Fruit fly (Drosophila melanogaster) whole organism, embryonic: Measurements from ENCODE around the gene Bdp1.

ENCODE experiments used
- Antp ChIP-seq: fragments of 200-800 bp; sonication (Bioruptor generic); optimal IDR thresholded peaks from 3 replicates; lab custom pipeline; 2016; ENCODE audit warnings: missing biosample characterization, missing genetic modification characterization
- Bdp1 ChIP-seq: fragments of 200-800 bp; sonication (Bioruptor generic); optimal IDR thresholded peaks from 3 replicates; lab custom pipeline; 2016; ENCODE audit warnings: missing biosample characterization, missing genetic modification characterization
- Bgb ChIP-seq: fragments of 200-800 bp; sonication (Bioruptor generic); IDR thresholded peaks from 2 replicates; pipeline ENCODE4 v1.3.6; 2022; ENCODE audit warnings: missing biosample characterization, missing genetic modification characterization; ENCODE audit not compliant: partially characterized antibody
- Blimp-1 ChIP-seq: fragments of 200-800 bp; sonication (Bioruptor generic); optimal IDR thresholded peaks from 3 replicates; lab custom pipeline; 2018; ENCODE audit warnings: missing biosample characterization, missing genetic modification characterization, mild to moderate bottlenecking, moderate library complexity, missing genetic modification reagents
- CG10147 ChIP-seq: fragments of 200-800 bp; sonication (Bioruptor generic); optimal IDR thresholded peaks from 2 replicates; lab custom pipeline; 2019; ENCODE audit warnings: missing biosample characterization, mild to moderate bottlenecking, missing genetic modification characterization, moderate library complexity
- CG10431 ChIP-seq: fragments of 200-800 bp; sonication (Bioruptor generic); optimal IDR thresholded peaks from 3 replicates; lab custom pipeline; 2018; ENCODE audit warnings: missing biosample characterization, mild to moderate bottlenecking, missing genetic modification characterization
- CG11247 ChIP-seq: fragments of 200-800 bp; sonication (Bioruptor generic); IDR thresholded peaks from 2 replicates; pipeline ENCODE4 v1.3.6; 2022; ENCODE audit warnings: missing biosample characterization, missing genetic modification characterization
- CG11398 ChIP-seq: fragments of 200-800 bp; sonication (Bioruptor generic); optimal IDR thresholded peaks from 2 replicates; lab custom pipeline; 2016; ENCODE audit warnings: missing biosample characterization, missing genetic modification characterization
- CG11723 ChIP-seq: fragments of 200-800 bp; sonication (Bioruptor generic); optimal IDR thresholded peaks from 2 replicates; lab custom pipeline; 2017; ENCODE audit warnings: missing biosample characterization, mild to moderate bottlenecking, missing genetic modification characterization
- CG18262 ChIP-seq: fragments of 200-800 bp; optimal IDR thresholded peaks from 3 replicates; lab custom pipeline; 2019; ENCODE audit warnings: missing biosample characterization, mild to moderate bottlenecking, missing genetic modification characterization, moderate library complexity
- CG1832 ChIP-seq: fragments of 200-800 bp; sonication (Bioruptor generic); optimal IDR thresholded peaks from 2 replicates; lab custom pipeline; 2017; ENCODE audit warnings: missing biosample characterization, mild to moderate bottlenecking, missing genetic modification characterization, inconsistent platforms
- CG18599 ChIP-seq: fragments of 200-800 bp; sonication (Bioruptor generic); optimal IDR thresholded peaks from 3 replicates; lab custom pipeline; 2017; ENCODE audit warnings: missing biosample characterization, missing genetic modification characterization, mild to moderate bottlenecking, moderate library complexity, missing genetic modification reagents
- CG2889 ChIP-seq: fragments of 200-800 bp; sonication (Bioruptor generic); IDR thresholded peaks from 3 replicates; pipeline ENCODE4 v1.3.6; 2022; ENCODE audit warnings: missing biosample characterization, missing genetic modification characterization
- CG32767 ChIP-seq: fragments of 200-800 bp; sonication (Bioruptor generic); IDR thresholded peaks from 2 replicates; pipeline ENCODE4 v1.3.6; 2022; ENCODE audit warnings: missing biosample characterization, missing genetic modification characterization
- CG4282 ChIP-seq: fragments of 200-800 bp; sonication (Bioruptor generic); optimal IDR thresholded peaks from 2 replicates; lab custom pipeline; 2016; ENCODE audit warnings: missing biosample characterization, missing genetic modification characterization
- CG4360 ChIP-seq: fragments of 200-800 bp; sonication (Bioruptor generic); IDR thresholded peaks from 2 replicates; pipeline ENCODE4 v1.3.6; 2022; ENCODE audit warnings: missing biosample characterization, missing genetic modification characterization
- CG4404 ChIP-seq: fragments of 200-800 bp; sonication (Bioruptor generic); IDR thresholded peaks from 2 replicates; pipeline ENCODE4 v1.3.6; 2022; ENCODE audit warnings: missing biosample characterization, missing genetic modification characterization
- CG4707 ChIP-seq: fragments of 200-800 bp; sonication (Bioruptor generic); optimal IDR thresholded peaks from 2 replicates; lab custom pipeline; 2018; ENCODE audit warnings: missing biosample characterization, mild to moderate bottlenecking, missing genetic modification characterization, moderate library complexity
- CG7271 ChIP-seq: fragments of 200-800 bp; sonication (Bioruptor generic); optimal IDR thresholded peaks from 2 replicates; lab custom pipeline; 2018; ENCODE audit warnings: missing biosample characterization, mild to moderate bottlenecking, missing genetic modification characterization, moderate library complexity
- CG9876 ChIP-seq: fragments of 200-800 bp; sonication (Bioruptor generic); optimal IDR thresholded peaks from 2 replicates; lab custom pipeline; 2016; ENCODE audit warnings: missing biosample characterization, missing genetic modification characterization
- CrebB ChIP-seq: fragments of 200-800 bp; sonication (Bioruptor generic); optimal IDR thresholded peaks from 3 replicates; lab custom pipeline; 2018; ENCODE audit warnings: missing biosample characterization, mild to moderate bottlenecking, missing genetic modification characterization
- Doc3 ChIP-seq: fragments of 200-800 bp; sonication (Bioruptor generic); IDR thresholded peaks from 3 replicates; pipeline ENCODE4 v1.3.6; 2022; ENCODE audit warnings: missing biosample characterization, missing genetic modification characterization; ENCODE audit not compliant: partially characterized antibody
- Gug ChIP-seq: fragments of 200-800 bp; sonication (Bioruptor generic); IDR thresholded peaks from 4 replicates; pipeline ENCODE4 v1.3.6; 2022; ENCODE audit warnings: missing biosample characterization, missing genetic modification characterization
- Hr51 ChIP-seq, 2 experiments: fragments of 200-800 bp; sonication (Bioruptor generic); optimal IDR thresholded peaks; 2 replicates in 1 of 2; 3 replicates in 1 of 2; lab custom pipeline; 2016 to 2018; ENCODE audit warnings: missing biosample characterization in 2 of 2, missing genetic modification characterization in 2 of 2, mild to moderate bottlenecking in 1 of 2, moderate library complexity in 1 of 2
- Hr78 ChIP-seq, 2 experiments: fragments of 200-800 bp in 1 of 2; fragments of >200 bp in 1 of 2; sonication (Bioruptor generic) in 1 of 2; optimal IDR thresholded peaks; 2 replicates each; lab custom pipeline; 2017 to 2019; ENCODE audit warnings: missing biosample characterization in 2 of 2, missing genetic modification characterization in 2 of 2, mild to moderate bottlenecking in 1 of 2, moderate library complexity in 1 of 2
- Lhr ChIP-seq: fragments of 200-800 bp; sonication (Bioruptor generic); optimal IDR thresholded peaks from 3 replicates; lab custom pipeline; 2017; ENCODE audit warnings: mild to moderate bottlenecking, missing biosample characterization, missing genetic modification reagents, missing genetic modification characterization
- MTF-1 ChIP-seq: fragments of 200-800 bp; sonication (Bioruptor generic); optimal IDR thresholded peaks from 2 replicates; lab custom pipeline; 2018; ENCODE audit warnings: missing biosample characterization, mild to moderate bottlenecking, missing genetic modification characterization, borderline replicate concordance
- Myb ChIP-seq: fragments of 200-800 bp; sonication (Bioruptor generic); optimal IDR thresholded peaks from 2 replicates; lab custom pipeline; 2016; ENCODE audit warnings: missing biosample characterization, missing genetic modification characterization
- Nf-YB ChIP-seq: fragments of 200-800 bp; sonication (Bioruptor generic); optimal IDR thresholded peaks from 3 replicates; lab custom pipeline; 2019; ENCODE audit warnings: missing biosample characterization, mild to moderate bottlenecking, missing genetic modification characterization, moderate library complexity
- Ravus ChIP-seq: fragments of 200-800 bp; sonication (Bioruptor generic); IDR thresholded peaks from 2 replicates; pipeline ENCODE4 v1.3.6; 2022; ENCODE audit warnings: missing biosample characterization, missing genetic modification characterization
- Rfx ChIP-seq: fragments of 200-800 bp; sonication (Bioruptor generic); IDR thresholded peaks from 2 replicates; pipeline ENCODE4 v1.3.6; 2022; ENCODE audit warnings: missing biosample characterization, missing genetic modification characterization
- Side ChIP-seq: fragments of 200-800 bp; sonication (Bioruptor generic); optimal IDR thresholded peaks from 2 replicates; lab custom pipeline; 2016; ENCODE audit warnings: missing biosample characterization, missing genetic modification characterization
- Taf1 ChIP-seq: fragments of 200-800 bp; sonication (Bioruptor generic); IDR thresholded peaks from 2 replicates; pipeline ENCODE4 v1.3.6; 2022; ENCODE audit warnings: missing biosample characterization, missing genetic modification characterization
- Trl ChIP-seq, 3 experiments: fragments of >200 bp in 2 of 3; fragments of 200-800 bp in 1 of 3; sonication (Bioruptor generic) in 1 of 3; optimal IDR thresholded peaks; 2 replicates in 1 of 3; 3 replicates in 2 of 3; lab custom pipeline; 2016 to 2017; ENCODE audit warnings: missing biosample characterization in 1 of 3, missing genetic modification characterization in 1 of 3
- amos ChIP-seq: fragments of 200-800 bp; sonication (Bioruptor generic); IDR thresholded peaks from 2 replicates; pipeline ENCODE4 v1.3.6; 2022; ENCODE audit warnings: missing biosample characterization, missing genetic modification characterization; ENCODE audit not compliant: partially characterized antibody
- az2 ChIP-seq: fragments of 200-800 bp; sonication (Bioruptor generic); optimal IDR thresholded peaks from 3 replicates; lab custom pipeline; 2016; ENCODE audit warnings: missing biosample characterization, missing genetic modification characterization
- ewg ChIP-seq: fragments of 200-800 bp; sonication (Bioruptor generic); optimal IDR thresholded peaks from 3 replicates; lab custom pipeline; 2017; ENCODE audit warnings: mild to moderate bottlenecking, missing biosample characterization, missing genetic modification reagents, missing genetic modification characterization
- fd96Cb ChIP-seq: fragments of 200-800 bp; sonication (Bioruptor generic); optimal IDR thresholded peaks from 2 replicates; lab custom pipeline; 2018; ENCODE audit warnings: missing biosample characterization, mild to moderate bottlenecking, missing genetic modification characterization, moderate library complexity
- gcm2 ChIP-seq: fragments of 200-800 bp; sonication (Bioruptor generic); optimal IDR thresholded peaks from 2 replicates; lab custom pipeline; 2016; ENCODE audit warnings: missing biosample characterization, missing genetic modification characterization
- gem ChIP-seq: fragments of 200-800 bp; sonication (Bioruptor generic); optimal IDR thresholded peaks from 2 replicates; lab custom pipeline; 2019; ENCODE audit warnings: missing biosample characterization, mild to moderate bottlenecking, missing genetic modification characterization, moderate library complexity
- gsb-n ChIP-seq: fragments of 200-800 bp; sonication (Bioruptor generic); optimal IDR thresholded peaks from 3 replicates; lab custom pipeline; 2018; ENCODE audit warnings: missing biosample characterization, mild to moderate bottlenecking, missing genetic modification characterization
- hb ChIP-seq: fragments of 200-800 bp; sonication (Bioruptor generic); IDR thresholded peaks from 3 replicates; pipeline ENCODE4 v1.3.6; 2022; ENCODE audit warnings: missing biosample characterization, missing genetic modification characterization; ENCODE audit not compliant: partially characterized antibody
- pum ChIP-seq: fragments of 200-800 bp; sonication (Bioruptor generic); optimal IDR thresholded peaks from 2 replicates; lab custom pipeline; 2016; ENCODE audit warnings: missing biosample characterization, missing genetic modification characterization
- ranshi ChIP-seq: fragments of 200-800 bp; sonication (Bioruptor generic); IDR thresholded peaks from 2 replicates; pipeline ENCODE4 v1.3.6; 2022; ENCODE audit warnings: missing biosample characterization, missing genetic modification characterization
- stwl ChIP-seq: fragments of 200-800 bp; sonication (Bioruptor generic); optimal IDR thresholded peaks from 3 replicates; lab custom pipeline; 2018; ENCODE audit warnings: missing biosample characterization, mild to moderate bottlenecking, missing genetic modification characterization, moderate library complexity
- tll ChIP-seq, 2 experiments: fragments of 200-800 bp in 1 of 2; fragments of >200 bp in 1 of 2; sonication (Bioruptor generic) in 1 of 2; optimal IDR thresholded peaks; 2 replicates each; lab custom pipeline; 2017 to 2019; ENCODE audit warnings: missing biosample characterization in 2 of 2, missing genetic modification characterization in 2 of 2, mild to moderate bottlenecking in 1 of 2, moderate library complexity in 1 of 2
- usp ChIP-seq: fragments of >200 bp; optimal IDR thresholded peaks from 2 replicates; lab custom pipeline; 2017; ENCODE audit warnings: missing biosample characterization, missing genetic modification characterization
- wdn ChIP-seq: fragments of 200-800 bp; sonication (Bioruptor generic); IDR thresholded peaks from 2 replicates; pipeline ENCODE4 v1.3.6; 2022; ENCODE audit warnings: missing biosample characterization, missing genetic modification characterization

Bdp1 gene

DNA sequence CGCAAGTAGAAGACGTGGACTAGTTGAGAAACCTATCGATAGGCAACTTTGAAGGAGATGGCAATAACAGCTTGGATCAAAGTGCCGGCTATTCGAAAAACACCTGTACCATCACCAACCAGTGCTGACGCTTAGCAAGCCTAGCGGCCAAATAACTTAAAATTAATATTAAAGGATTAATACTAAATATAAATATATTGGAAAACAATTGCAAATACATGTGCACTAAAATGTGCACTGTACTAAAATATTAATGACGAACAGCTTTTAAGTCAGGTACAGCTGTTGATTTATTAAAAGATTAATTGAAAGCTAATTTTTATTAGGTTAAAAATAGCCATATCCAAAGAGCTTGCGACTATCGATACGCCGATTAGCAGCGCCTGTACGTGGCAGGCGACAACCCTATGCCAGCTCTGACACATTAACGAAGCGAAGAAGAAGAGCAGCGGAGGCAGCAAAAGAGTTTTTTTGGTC lies 4.8 kb upstream of the Bdp1 start, which contains the start of the genes CG9302 and beta'COP (continued):
- TF ChIP-seq tll (GFP tag; optimal IDR thresholded peaks at IDR 0.05; lab: Kevin White, UChicago): peak in 1 of 2 experiments; percentile 3
- TF ChIP-seq gcm2: no peak
- peak in 1 of 2 experiments; percentile 38 for TF ChIP-seq Hr51 (GFP tag; optimal IDR thresholded peaks at IDR 0.05; lab: Kevin White, UChicago)
- TF ChIP-seq Bdp1 (GFP tag; lab: Kevin White, UChicago): peak; percentile 69
- TF ChIP-seq CG32767 (GFP tag; lab: Robert Waterston, UW): 0 out of 2 replicates have a peak, but pooled peaks have one; percentile 39
- no peak for TF ChIP-seq CG2889 (GFP tag; lab: Robert Waterston, UW)
- TF ChIP-seq gsb-n (tag; lab: Kevin White, UChicago): no peak
- 0 out of 3 replicates have a peak, but pooled peaks have one; percentile 21 for TF ChIP-seq hb (GFP tag; lab: Robert Waterston, UW)
- peak; percentile 47 for TF ChIP-seq ewg (GFP tag; lab: Kevin White, UChicago)
- TF ChIP-seq pum: peak; percentile 47
- TF ChIP-seq gem: peak; percentile 83
- no peak for TF ChIP-seq usp
- TF ChIP-seq Nf-YB (GFP tag; lab: Kevin White, UChicago): no peak
- 0 out of 2 replicates have a peak, but pooled peaks have one; percentile 24 for TF ChIP-seq Taf1
- TF ChIP-seq CG11398 (GFP tag; lab: Kevin White, UChicago): no peak
- peak; percentile 57 for TF ChIP-seq Doc3 (GFP tag; lab: Robert Waterston, UW)
- TF ChIP-seq wdn (GFP tag; lab: Robert Waterston, UW): no peak; the same call in 1 of the 2 replicates
- TF ChIP-seq az2 (GFP tag; lab: Kevin White, UChicago): peak; percentile 71
- no peak for TF ChIP-seq CG11723 (GFP tag; lab: Kevin White, UChicago)
- TF ChIP-seq fd96Cb (tag; lab: Kevin White, UChicago): peak; percentile 51
- no peak for TF ChIP-seq Ravus
- no peak for TF ChIP-seq Hr78 (GFP tag; optimal IDR thresholded peaks at IDR 0.05; lab: Kevin White, UChicago)
- peak; percentile 78 for TF ChIP-seq CG10147 (GFP tag; lab: Kevin White, UChicago)
- TF ChIP-seq CG7271 (tag; lab: Kevin White, UChicago): no peak
- TF ChIP-seq CG4404 (GFP tag; lab: Robert Waterston, UW): peak; percentile 72
- no peak for TF ChIP-seq CG1832 (GFP tag; lab: Kevin White, UChicago)
- TF ChIP-seq Myb: no peak
- TF ChIP-seq amos (GFP tag; lab: Robert Waterston, UW): peak; percentile 63
- TF ChIP-seq MTF-1 (GFP tag; lab: Kevin White, UChicago): no peak
- peak; percentile 74 for TF ChIP-seq CG18262
- no peak for TF ChIP-seq CG18599 (GFP tag; lab: Kevin White, UChicago)
- TF ChIP-seq Lhr: peak; percentile 14
- no peak for TF ChIP-seq CG4282 (GFP tag; lab: Kevin White, UChicago)
- TF ChIP-seq CG9876 (GFP tag; lab: Kevin White, UChicago): peak; percentile 34
- TF ChIP-seq CG10431: peak; percentile 17
- no peak for TF ChIP-seq CG4707 (GFP tag; lab: Kevin White, UChicago)
- TF ChIP-seq ranshi: 0 out of 2 replicates have a peak, but pooled peaks have one; percentile 35
- TF ChIP-seq Side (GFP tag; lab: Kevin White, UChicago): no peak
- TF ChIP-seq Trl (optimal IDR thresholded peaks at IDR 0.05; lab: Kevin White, UChicago): no peak
- peak; percentile 22 for TF ChIP-seq Trl (GFP tag; optimal IDR thresholded peaks at IDR 0.05; lab: Kevin White, UChicago)
- no peak for TF ChIP-seq CG4360
- TF ChIP-seq Antp (GFP tag; lab: Kevin White, UChicago): peak; percentile 34
- no peak for TF ChIP-seq Blimp-1
- peak; percentile 39 for TF ChIP-seq CG11247 (GFP tag; lab: Robert Waterston, UW)
- peak; percentile 76 for TF ChIP-seq Rfx (GFP tag; lab: Robert Waterston, UW)
- peak; percentile 38 for TF ChIP-seq stwl
- no peak for TF ChIP-seq CrebB (tag; lab: Kevin White, UChicago)
- peak; percentile 49; the same call in 1 of the 4 replicates for TF ChIP-seq Gug (GFP tag; lab: Robert Waterston, UW)
- TF ChIP-seq Bgb (GFP tag; lab: Robert Waterston, UW): peak; percentile 62
